Fruit fly (Drosophila melanogaster): ENCODE measurements around the gene CG7906.
A peak's percentile ranks its signal among the peaks of the same experiment; 100 is the strongest.

The CG7906 gene

DNA sequence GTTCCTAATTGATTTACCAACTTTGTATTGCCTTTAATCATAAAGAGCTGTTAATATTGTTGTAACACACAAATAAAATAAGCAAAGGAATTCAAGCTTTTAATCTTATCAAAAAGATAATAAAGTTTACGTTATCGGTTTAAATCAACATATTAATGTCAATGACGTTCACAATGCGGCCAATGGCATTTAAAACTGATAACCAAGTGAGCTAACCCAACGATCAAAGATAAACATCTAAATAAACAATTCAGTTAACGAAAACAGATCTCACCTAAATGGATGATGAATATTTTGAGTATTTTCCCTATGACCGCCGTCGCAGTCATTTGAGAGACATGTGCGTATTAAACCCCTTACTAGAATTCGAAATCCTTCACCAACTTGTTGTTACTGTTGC is 29.1 kb upstream of the CG7906 start:
- TF ChIP-seq CG17806 (tag; optimal IDR thresholded peaks at IDR 0.05) (no peak), EcR (GFP tag; optimal IDR thresholded peaks at IDR 0.05) (peak; percentile 60)

DNA sequence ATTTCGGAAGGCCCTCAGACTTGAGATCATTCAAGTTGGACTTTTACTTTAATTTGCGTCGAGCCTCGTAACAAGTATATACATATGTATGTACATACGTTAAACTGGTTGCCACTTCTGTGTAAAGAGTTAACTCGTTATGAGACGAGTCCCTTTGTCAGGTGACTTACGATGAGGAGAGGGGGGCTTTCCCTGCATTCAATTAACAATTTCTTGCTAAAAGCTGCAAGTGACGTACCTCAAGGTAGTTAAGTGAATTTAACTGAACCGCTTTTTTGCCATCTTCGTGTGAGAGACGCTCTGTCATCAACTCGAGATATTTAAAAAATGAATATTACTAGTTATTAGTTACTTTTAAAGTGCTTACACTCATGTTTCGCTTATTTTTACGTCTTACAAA is 27.5 kb upstream of the CG7906 start:
- TF ChIP-seq Ets98B (GFP tag; IDR thresholded peaks at IDR 0.05) = no peak
- TF ChIP-seq CG15710 (tag; optimal IDR thresholded peaks at IDR 0.05) = no peak
- TF ChIP-seq D1 (tag; optimal IDR thresholded peaks at IDR 0.05) = no peak
- TF ChIP-seq EcR (GFP tag; optimal IDR thresholded peaks at IDR 0.05) = peak; percentile 55

DNA sequence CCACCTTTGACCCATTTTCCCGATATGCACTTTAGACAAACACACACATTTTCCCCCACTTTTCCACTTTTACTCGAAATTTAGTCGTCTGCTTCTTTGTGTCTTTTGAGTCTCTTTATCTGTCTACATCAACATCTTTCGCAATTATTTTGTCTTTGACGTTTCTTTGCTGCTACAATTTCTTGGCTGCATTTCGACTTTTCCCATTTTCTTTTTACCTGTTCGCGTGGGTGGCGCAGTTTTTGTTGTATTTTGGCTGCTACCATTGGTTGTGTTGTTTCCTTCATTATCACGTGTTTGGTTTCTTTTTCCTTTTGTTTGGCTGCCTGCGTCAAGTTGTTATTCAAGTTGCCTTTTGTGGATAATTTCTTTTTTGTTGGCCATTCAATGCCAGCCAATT is 24.8 kb upstream of the CG7906 start:
- TF ChIP-seq CG14655 (GFP tag; optimal IDR thresholded peaks at IDR 0.05) (no peak), gl (tag; optimal IDR thresholded peaks at IDR 0.05) (no peak), rn (GFP tag; IDR thresholded peaks at IDR 0.05) (no peak), CG9948 (tag; optimal IDR thresholded peaks at IDR 0.05) (no peak), EcR (GFP tag; optimal IDR thresholded peaks at IDR 0.05) (no peak), CG10348 (GFP tag; IDR thresholded peaks at IDR 0.05) (no peak), CG34367 (tag; optimal IDR thresholded peaks at IDR 0.05) (no peak), CG8159 (tag; optimal IDR thresholded peaks at IDR 0.05) (no peak), CG4496 (GFP tag; IDR thresholded peaks at IDR 0.05) (no peak), CG12605 (GFP tag; IDR thresholded peaks at IDR 0.05) (no peak), D1 (tag; optimal IDR thresholded peaks at IDR 0.05) (no peak), Pif1A (GFP tag; optimal IDR thresholded peaks at IDR 0.05) (no peak), Snoo (tag; optimal IDR thresholded peaks at IDR 0.05) (no peak), CG17806 (tag; optimal IDR thresholded peaks at IDR 0.05) (no peak), CG13204 (GFP tag; optimal IDR thresholded peaks at IDR 0.05) (no peak), CG8301 (tag; optimal IDR thresholded peaks at IDR 0.05) (no peak), CG32121 (GFP tag; IDR thresholded peaks at IDR 0.05) (no peak), Pif1B (GFP tag; optimal IDR thresholded peaks at IDR 0.05) (no peak), fd96Ca (GFP tag; IDR thresholded peaks at IDR 0.05) (no peak)

DNA sequence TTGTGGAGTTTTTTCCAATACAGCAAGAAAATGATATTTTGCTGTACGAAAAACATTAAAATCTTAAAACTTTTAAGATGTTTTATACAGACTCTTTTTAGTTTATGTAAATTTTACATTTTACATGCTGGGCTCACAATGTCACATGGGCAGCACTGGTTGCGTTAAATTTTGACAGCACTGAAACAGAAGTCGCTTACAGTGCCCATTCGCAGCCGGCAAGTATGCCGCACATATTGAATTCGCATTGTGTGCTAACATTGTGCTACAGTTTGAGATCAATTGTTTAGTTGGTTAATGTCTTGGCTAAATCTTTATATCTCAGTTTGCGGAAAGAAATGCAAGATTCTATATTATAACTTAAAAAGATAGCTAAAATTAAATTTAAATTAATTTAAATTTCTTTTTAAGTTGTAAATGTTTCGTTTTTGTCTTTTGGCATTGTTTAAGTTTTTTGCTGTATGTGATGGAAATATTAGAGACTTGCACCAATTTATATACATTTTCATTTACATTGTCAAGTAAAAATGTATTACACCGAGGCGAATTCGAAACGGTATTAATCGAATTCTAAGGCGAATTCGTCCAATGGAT is 24.0 kb upstream of the CG7906 start:
- TF ChIP-seq D1 (tag; optimal IDR thresholded peaks at IDR 0.05) = peak; percentile 11
- TF ChIP-seq CG14655 (GFP tag; optimal IDR thresholded peaks at IDR 0.05) = no peak
- TF ChIP-seq Pif1A (GFP tag; optimal IDR thresholded peaks at IDR 0.05) = no peak
- no peak for TF ChIP-seq CG10348 (GFP tag; IDR thresholded peaks at IDR 0.05)
- no peak for TF ChIP-seq CG8301 (tag; optimal IDR thresholded peaks at IDR 0.05)

- TF ChIP-seq CG32121 (GFP tag; IDR thresholded peaks at IDR 0.05) (no peak), EcR (GFP tag; optimal IDR thresholded peaks at IDR 0.05) (no peak), CG15710 (tag; optimal IDR thresholded peaks at IDR 0.05) (no peak), Snoo (tag; optimal IDR thresholded peaks at IDR 0.05) (no peak), D1 (tag; optimal IDR thresholded peaks at IDR 0.05) (no peak), CG14655 (GFP tag; optimal IDR thresholded peaks at IDR 0.05) (no peak), CG12605 (GFP tag; IDR thresholded peaks at IDR 0.05) (no peak), fd96Ca (GFP tag; IDR thresholded peaks at IDR 0.05) (no peak), CG8159 (tag; optimal IDR thresholded peaks at IDR 0.05) (no peak), CG8301 (tag; optimal IDR thresholded peaks at IDR 0.05) (no peak), Ets98B (GFP tag; IDR thresholded peaks at IDR 0.05) (no peak), Pif1A (GFP tag; optimal IDR thresholded peaks at IDR 0.05) (no peak), CG4496 (GFP tag; IDR thresholded peaks at IDR 0.05) (no peak), CG13204 (GFP tag; optimal IDR thresholded peaks at IDR 0.05) (no peak), CG17806 (tag; optimal IDR thresholded peaks at IDR 0.05) (no peak), Pif1B (GFP tag; optimal IDR thresholded peaks at IDR 0.05) (no peak)
Observed at dm6 chr3L:14216140-14216539, 20.3 kb upstream of the CG7906 start.

DNA sequence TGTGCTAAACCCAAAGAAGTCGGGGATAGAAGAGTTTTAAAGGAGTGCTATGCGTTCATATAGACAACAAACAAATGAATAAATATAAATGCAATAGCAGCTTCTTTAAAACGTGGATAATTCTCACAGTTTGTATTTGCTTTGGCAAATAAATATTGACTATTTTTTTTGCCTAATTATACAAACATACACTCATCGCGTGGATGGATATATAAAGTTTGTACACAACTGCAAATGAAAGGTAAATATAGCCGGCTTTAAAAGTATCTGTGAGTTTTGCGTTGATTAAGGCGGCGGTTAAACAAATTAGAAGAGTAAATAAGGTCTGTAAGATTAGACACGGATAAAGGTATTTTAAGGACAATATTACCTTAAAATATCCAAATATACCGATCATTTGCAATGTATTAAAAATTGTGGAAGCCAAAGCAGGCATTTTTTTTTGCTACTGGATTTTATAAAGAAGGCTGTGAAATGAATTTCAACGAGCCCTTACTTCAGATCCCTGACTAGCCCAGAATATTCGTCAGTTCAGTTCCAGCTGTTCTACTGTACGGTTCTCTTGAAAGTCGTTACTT is 18.7 kb upstream of the CG7906 start, which contains the start of gene CG7768:
Gene CG7768 (plus strand): TSS at position 528 of the 578 bp plus-strand sequence.
- no peak for TF ChIP-seq fd96Ca (GFP tag; IDR thresholded peaks at IDR 0.05)
- no peak for TF ChIP-seq Pif1B (GFP tag; optimal IDR thresholded peaks at IDR 0.05)
- no peak for TF ChIP-seq CG9948 (tag; optimal IDR thresholded peaks at IDR 0.05)
- no peak for TF ChIP-seq rn (GFP tag; IDR thresholded peaks at IDR 0.05)
- TF ChIP-seq CG15710 (tag; optimal IDR thresholded peaks at IDR 0.05) = no peak
- TF ChIP-seq gl (tag; optimal IDR thresholded peaks at IDR 0.05) = no peak
- no peak for TF ChIP-seq EcR (GFP tag; optimal IDR thresholded peaks at IDR 0.05)
- TF ChIP-seq CG8301 (tag; optimal IDR thresholded peaks at IDR 0.05) = no peak
- TF ChIP-seq CG8159 (tag; optimal IDR thresholded peaks at IDR 0.05) = no peak
- no peak for TF ChIP-seq Snoo (tag; optimal IDR thresholded peaks at IDR 0.05)
- TF ChIP-seq CG14655 (GFP tag; optimal IDR thresholded peaks at IDR 0.05) = no peak
- TF ChIP-seq Ets98B (GFP tag; IDR thresholded peaks at IDR 0.05) = no peak
- TF ChIP-seq CG17806 (tag; optimal IDR thresholded peaks at IDR 0.05) = no peak
- TF ChIP-seq CG10348 (GFP tag; IDR thresholded peaks at IDR 0.05) = no peak
- TF ChIP-seq CG34367 (tag; optimal IDR thresholded peaks at IDR 0.05) = no peak
- TF ChIP-seq CG32121 (GFP tag; IDR thresholded peaks at IDR 0.05) = no peak
- TF ChIP-seq CG12605 (GFP tag; IDR thresholded peaks at IDR 0.05) = no peak
- TF ChIP-seq CG4496 (GFP tag; IDR thresholded peaks at IDR 0.05) = no peak
- no peak for TF ChIP-seq Pif1A (GFP tag; optimal IDR thresholded peaks at IDR 0.05)
